Fruit fly (Drosophila melanogaster): Measurements from ENCODE around the gene Acp62F.
A peak's percentile ranks its signal among the peaks of the same experiment; 100 is the strongest.

The Acp62F gene

DNA sequence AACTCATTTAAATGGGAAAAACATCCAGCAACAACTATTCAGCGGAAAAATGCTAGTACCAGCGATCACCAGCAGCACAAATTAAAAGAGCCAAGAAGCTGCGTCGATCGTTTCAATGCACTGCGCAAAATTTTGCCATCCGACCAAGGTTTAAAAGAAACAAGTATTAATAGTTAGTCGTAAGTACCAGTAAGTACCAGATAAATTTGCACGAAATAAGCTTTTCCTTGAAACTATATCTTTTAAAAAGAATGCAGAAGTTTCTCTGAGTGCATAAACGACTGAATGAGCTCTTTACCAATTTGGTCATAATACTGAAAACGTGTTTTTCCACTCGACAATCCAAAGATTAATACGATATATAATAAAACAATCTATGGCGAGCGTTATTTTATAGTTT is 6.3 kb upstream of the Acp62F start:
- TF ChIP-seq CG11617 (GFP tag; optimal IDR thresholded peaks at IDR 0.05) = no peak
- TF ChIP-seq bab1 (GFP tag; optimal IDR thresholded peaks at IDR 0.05) = peak; percentile 33
- TF ChIP-seq kay (GFP tag; ENCODE audit: borderline replicate concordance) = peak; percentile 52
- no peak for TF ChIP-seq CG12768 (GFP tag; optimal IDR thresholded peaks at IDR 0.05)
- TF ChIP-seq CG1620 (GFP tag; optimal IDR thresholded peaks at IDR 0.05) = no peak
- TF ChIP-seq cic (GFP tag; optimal IDR thresholded peaks at IDR 0.05) = no peak
- peak; percentile 23 for TF ChIP-seq toe (GFP tag; optimal IDR thresholded peaks at IDR 0.05)
- TF ChIP-seq Mnt (GFP tag; optimal IDR thresholded peaks at IDR 0.05) = no peak
- TF ChIP-seq Hr96 (GFP tag; optimal IDR thresholded peaks at IDR 0.05) = peak; percentile 30
- TF ChIP-seq CG5204 (GFP tag; optimal IDR thresholded peaks at IDR 0.05) = peak; percentile 55
- TF ChIP-seq cnc (optimal IDR thresholded peaks at IDR 0.05) = no peak
- peak; percentile 46 for TF ChIP-seq CG14711 (tag; optimal IDR thresholded peaks at IDR 0.05)
- TF ChIP-seq CG7101 (tag; optimal IDR thresholded peaks at IDR 0.05) = peak; percentile 35
- TF ChIP-seq CG7045 (GFP tag; optimal IDR thresholded peaks at IDR 0.05) = peak; percentile 49
- no peak for TF ChIP-seq pad (GFP tag; optimal IDR thresholded peaks at IDR 0.05)
- peak; percentile 41 for TF ChIP-seq CG33017 (tag; optimal IDR thresholded peaks at IDR 0.05)
- TF ChIP-seq Clk (GFP tag; optimal IDR thresholded peaks at IDR 0.05) = no peak
- TF ChIP-seq tj (GFP tag; optimal IDR thresholded peaks at IDR 0.05) = no peak

dm6 chr3L:2734363-2735160 is 5.0 kb upstream of the Acp62F start:
- TF ChIP-seq cic (GFP tag; optimal IDR thresholded peaks at IDR 0.05) = peak; percentile 62
- TF ChIP-seq kay (GFP tag; ENCODE audit: borderline replicate concordance) = peak; percentile 86
- TF ChIP-seq Hr96 (GFP tag; optimal IDR thresholded peaks at IDR 0.05) = no peak

- TF ChIP-seq CG7045 (GFP tag; optimal IDR thresholded peaks at IDR 0.05) (no peak), tj (GFP tag; optimal IDR thresholded peaks at IDR 0.05) (no peak), Crg-1 (GFP tag; optimal IDR thresholded peaks at IDR 0.05) (no peak), CG12768 (GFP tag; optimal IDR thresholded peaks at IDR 0.05) (no peak)
Measured at dm6 chr3L:2743755-2744154, 4.2 kb downstream of the Acp62F start.

DNA sequence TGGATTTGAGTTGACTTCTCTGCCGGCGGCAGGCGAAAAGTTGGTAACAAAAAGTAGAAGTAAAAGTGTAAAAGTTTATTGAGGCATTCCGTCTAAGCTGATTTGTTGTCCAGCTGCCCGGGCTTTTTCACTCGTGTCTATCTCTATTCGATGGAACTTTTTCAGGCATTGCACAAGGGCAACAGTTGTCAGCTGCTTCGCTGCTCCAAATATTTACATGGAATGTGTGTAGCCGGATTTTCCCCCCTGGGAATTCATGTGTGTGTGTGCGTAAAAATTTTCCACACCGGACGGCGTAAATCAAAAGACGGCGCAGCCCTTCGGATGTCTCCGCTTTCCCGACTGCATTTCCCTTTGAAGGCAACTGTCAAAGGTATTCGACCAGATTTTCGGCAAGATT is 5.4 kb downstream of the Acp62F start:
- TF ChIP-seq cnc (optimal IDR thresholded peaks at IDR 0.05) (no peak), CG33017 (tag; optimal IDR thresholded peaks at IDR 0.05) (no peak), CG7045 (GFP tag; optimal IDR thresholded peaks at IDR 0.05) (no peak)

DNA sequence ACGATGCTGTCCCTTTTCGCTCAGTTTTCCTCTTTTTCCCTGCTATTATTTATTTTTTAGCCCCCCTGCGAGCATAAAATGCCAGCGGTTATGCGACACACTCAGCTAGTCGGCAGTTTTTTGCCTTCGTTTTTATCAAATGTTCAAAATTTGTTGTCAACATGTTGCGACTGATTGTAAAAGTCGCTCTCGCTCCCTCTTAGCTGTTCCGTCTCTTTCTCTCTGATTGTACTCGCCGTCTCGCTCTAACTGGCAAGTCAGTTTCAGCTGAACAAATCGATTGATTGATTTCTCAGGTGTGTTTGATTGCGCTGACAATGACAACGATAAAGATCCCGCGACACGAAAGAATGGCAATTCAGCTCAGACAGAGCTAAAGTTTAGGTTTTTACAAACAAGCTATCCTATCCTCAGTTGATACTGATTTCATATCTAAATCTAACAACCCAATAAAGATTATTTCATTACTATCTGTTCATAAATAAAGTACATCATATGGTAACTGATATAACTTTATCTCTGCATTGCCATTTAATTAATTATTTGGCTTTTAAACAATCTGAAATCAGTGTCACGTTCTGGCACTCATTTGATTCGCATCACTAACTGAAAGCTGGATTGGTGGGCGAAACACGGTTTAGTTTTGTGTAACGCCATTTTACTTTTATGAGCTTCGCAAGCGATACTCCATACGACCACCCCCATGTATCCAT is 6.3 kb downstream of the Acp62F start:
- TF ChIP-seq kay (GFP tag; ENCODE audit: borderline replicate concordance) (no peak), CG1620 (GFP tag; optimal IDR thresholded peaks at IDR 0.05) (no peak), Clk (GFP tag; optimal IDR thresholded peaks at IDR 0.05) (no peak), pad (GFP tag; optimal IDR thresholded peaks at IDR 0.05) (no peak), CG11617 (GFP tag; optimal IDR thresholded peaks at IDR 0.05) (no peak), Hr96 (GFP tag; optimal IDR thresholded peaks at IDR 0.05) (no peak), Crg-1 (GFP tag; optimal IDR thresholded peaks at IDR 0.05) (no peak), CG5204 (GFP tag; optimal IDR thresholded peaks at IDR 0.05) (no peak), ovo (GFP tag; optimal IDR thresholded peaks at IDR 0.05) (no peak), tj (GFP tag; optimal IDR thresholded peaks at IDR 0.05) (no peak), CG12768 (GFP tag; optimal IDR thresholded peaks at IDR 0.05) (no peak), Mnt (GFP tag; optimal IDR thresholded peaks at IDR 0.05) (no peak), cic (GFP tag; optimal IDR thresholded peaks at IDR 0.05) (no peak), toe (GFP tag; optimal IDR thresholded peaks at IDR 0.05) (no peak), CG14711 (tag; optimal IDR thresholded peaks at IDR 0.05) (no peak), CG33017 (tag; optimal IDR thresholded peaks at IDR 0.05) (no peak)

DNA sequence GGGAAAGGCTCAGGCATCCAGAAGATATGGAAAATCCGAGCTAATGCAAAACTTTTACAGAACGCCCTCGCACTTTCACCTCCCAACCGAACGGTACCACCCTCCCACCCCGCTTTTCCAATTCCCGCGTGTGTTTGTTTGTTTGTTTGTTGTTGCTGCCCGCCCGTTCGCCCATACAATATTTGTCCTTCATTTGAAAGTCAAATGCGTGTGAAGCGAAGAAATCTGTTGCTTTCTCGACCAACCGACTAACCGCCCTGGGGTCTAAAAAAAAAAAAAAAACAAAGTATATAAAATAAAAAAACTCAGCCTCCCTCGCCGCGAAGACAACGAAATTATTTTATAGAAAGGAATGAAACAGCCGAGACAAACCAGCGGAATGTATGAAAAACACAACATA is 8.8 kb downstream of the Acp62F start:
- TF ChIP-seq cic (GFP tag; optimal IDR thresholded peaks at IDR 0.05) = no peak
- no peak for TF ChIP-seq tj (GFP tag; optimal IDR thresholded peaks at IDR 0.05)
- no peak for TF ChIP-seq cnc (optimal IDR thresholded peaks at IDR 0.05)
- TF ChIP-seq bab1 (GFP tag; optimal IDR thresholded peaks at IDR 0.05) = no peak
- no peak for TF ChIP-seq Mnt (GFP tag; optimal IDR thresholded peaks at IDR 0.05)
- no peak for TF ChIP-seq Clk (GFP tag; optimal IDR thresholded peaks at IDR 0.05)
- TF ChIP-seq Hr96 (GFP tag; optimal IDR thresholded peaks at IDR 0.05) = no peak
- no peak for TF ChIP-seq kay (GFP tag; ENCODE audit: borderline replicate concordance)
- TF ChIP-seq CG7045 (GFP tag; optimal IDR thresholded peaks at IDR 0.05) = no peak
- no peak for TF ChIP-seq CG1620 (GFP tag; optimal IDR thresholded peaks at IDR 0.05)
- TF ChIP-seq CG33017 (tag; optimal IDR thresholded peaks at IDR 0.05) = no peak

DNA sequence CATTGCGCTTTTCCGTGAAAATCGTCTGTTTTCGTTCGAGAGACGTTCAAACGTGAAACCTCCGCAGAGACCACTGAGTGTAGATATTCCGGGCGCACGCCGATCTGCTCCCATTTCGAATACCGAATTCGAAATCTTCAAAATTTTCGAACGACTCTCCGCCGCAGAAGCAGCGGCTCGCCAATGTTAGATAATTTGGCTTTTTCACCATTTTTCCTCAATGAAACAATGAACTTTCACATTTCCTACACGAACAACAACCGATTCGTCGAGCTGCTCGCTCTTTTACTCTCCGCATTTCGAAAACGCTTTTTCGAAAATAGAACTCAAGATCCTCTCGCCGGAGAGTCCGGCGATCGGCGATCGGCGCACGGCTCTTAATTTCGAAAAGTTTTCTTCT is 22.6 kb downstream of the Acp62F start:
- TF ChIP-seq CG5204 (GFP tag; optimal IDR thresholded peaks at IDR 0.05) = no peak

Data from whole organism, adult.